Worm (Caenorhabditis elegans): ENCODE measurements around the gene nhr-234.

Gene nhr-234

ce11 chrII:12636602-12637001 lies at the start of gene nhr-234:
nhr-234 (plus strand) TSS chrII:12636678.
- TF ChIP-seq flt-1 (GFP tag; IDR thresholded peaks at IDR 0.05): no peak
- TF ChIP-seq ref-1 (GFP tag; conservative IDR thresholded peaks at IDR 0.05): no peak
- no peak for TF ChIP-seq ztf-29 (GFP tag; IDR thresholded peaks at IDR 0.05)

- TF ChIP-seq T22C8.4 (GFP tag; IDR thresholded peaks at IDR 0.05): peak; percentile 44; the same call in 1 of the 2 replicates
- TF ChIP-seq med-1 (GFP tag; optimal IDR thresholded peaks at IDR 0.05; ENCODE audit: insufficient read depth): no peak
Observed at ce11 chrII:12603667-12604621, 32.5 kb upstream of the nhr-234 start, which contains the start of the genes ceh-100 and lips-15. ceh-100 (minus strand) TSS chrII:12603680. lips-15 (plus strand) TSS chrII:12604386.

ce11 chrII:12606108-12606507 lies 30.4 kb upstream of the nhr-234 start:
- TF ChIP-seq tab-1 (GFP tag; IDR thresholded peaks at IDR 0.05) (no peak), cog-1 (tag; optimal IDR thresholded peaks at IDR 0.05) (no peak), med-1 (GFP tag; optimal IDR thresholded peaks at IDR 0.05; ENCODE audit: insufficient read depth) (no peak), T22C8.4 (GFP tag; IDR thresholded peaks at IDR 0.05) (no peak), ztf-23 (GFP tag; IDR thresholded peaks at IDR 0.05) (no peak), klf-2 (GFP tag; conservative IDR thresholded peaks at IDR 0.05) (no peak), ztf-29 (GFP tag; IDR thresholded peaks at IDR 0.05) (no peak), ref-1 (GFP tag; conservative IDR thresholded peaks at IDR 0.05) (no peak), flt-1 (GFP tag; IDR thresholded peaks at IDR 0.05) (no peak)

ce11 chrII:12606900-12607299 lies 29.6 kb upstream of the nhr-234 start, which contains the start of gene Y38E10A.8:
Y38E10A.8 (plus strand) TSS chrII:12607200.
- TF ChIP-seq ztf-23 (GFP tag; IDR thresholded peaks at IDR 0.05) (no peak), flt-1 (GFP tag; IDR thresholded peaks at IDR 0.05) (no peak), med-1 (GFP tag; optimal IDR thresholded peaks at IDR 0.05; ENCODE audit: insufficient read depth) (no peak), ztf-29 (GFP tag; IDR thresholded peaks at IDR 0.05) (no peak), T22C8.4 (GFP tag; IDR thresholded peaks at IDR 0.05) (no peak), klf-2 (GFP tag; conservative IDR thresholded peaks at IDR 0.05) (no peak), ref-1 (GFP tag; conservative IDR thresholded peaks at IDR 0.05) (no peak), cog-1 (tag; optimal IDR thresholded peaks at IDR 0.05) (no peak), tab-1 (GFP tag; IDR thresholded peaks at IDR 0.05) (no peak)

ce11 chrII:12608653-12609052 lies 27.8 kb upstream of the nhr-234 start, which contains the start of gene Y38E10A.9:
Y38E10A.9 (plus strand) TSS chrII:12608953.
- no peak for TF ChIP-seq tab-1 (GFP tag; IDR thresholded peaks at IDR 0.05)
- no peak for TF ChIP-seq klf-2 (GFP tag; conservative IDR thresholded peaks at IDR 0.05)
- TF ChIP-seq cog-1 (tag; optimal IDR thresholded peaks at IDR 0.05): no peak
- TF ChIP-seq T22C8.4 (GFP tag; IDR thresholded peaks at IDR 0.05): no peak
- no peak for TF ChIP-seq med-1 (GFP tag; optimal IDR thresholded peaks at IDR 0.05; ENCODE audit: insufficient read depth)
- no peak for TF ChIP-seq ztf-23 (GFP tag; IDR thresholded peaks at IDR 0.05)
- TF ChIP-seq flt-1 (GFP tag; IDR thresholded peaks at IDR 0.05): no peak

- TF ChIP-seq ztf-23 (GFP tag; IDR thresholded peaks at IDR 0.05): no peak
- no peak for TF ChIP-seq med-1 (GFP tag; optimal IDR thresholded peaks at IDR 0.05; ENCODE audit: insufficient read depth)
- no peak for TF ChIP-seq flt-1 (GFP tag; IDR thresholded peaks at IDR 0.05)
- TF ChIP-seq T22C8.4 (GFP tag; IDR thresholded peaks at IDR 0.05): no peak
Observed at ce11 chrII:12612218-12612617, 24.3 kb upstream of the nhr-234 start, which contains the start of gene nspe-4. nspe-4 (plus strand) TSS chrII:12612518.

- TF ChIP-seq tab-1 (GFP tag; IDR thresholded peaks at IDR 0.05) (no peak), ztf-29 (GFP tag; IDR thresholded peaks at IDR 0.05) (no peak), klf-2 (GFP tag; conservative IDR thresholded peaks at IDR 0.05) (no peak), ref-1 (GFP tag; conservative IDR thresholded peaks at IDR 0.05) (no peak), T22C8.4 (GFP tag; IDR thresholded peaks at IDR 0.05) (no peak), ztf-23 (GFP tag; IDR thresholded peaks at IDR 0.05) (no peak), cog-1 (tag; optimal IDR thresholded peaks at IDR 0.05) (no peak), flt-1 (GFP tag; IDR thresholded peaks at IDR 0.05) (no peak), med-1 (GFP tag; optimal IDR thresholded peaks at IDR 0.05; ENCODE audit: insufficient read depth) (no peak)
Observed at ce11 chrII:12615413-12615812, 21.1 kb upstream of the nhr-234 start.

- TF ChIP-seq ref-1 (GFP tag; conservative IDR thresholded peaks at IDR 0.05): no peak
- TF ChIP-seq cog-1 (tag; optimal IDR thresholded peaks at IDR 0.05): no peak
- no peak for TF ChIP-seq klf-2 (GFP tag; conservative IDR thresholded peaks at IDR 0.05)
- no peak for TF ChIP-seq tab-1 (GFP tag; IDR thresholded peaks at IDR 0.05)
- no peak for TF ChIP-seq T22C8.4 (GFP tag; IDR thresholded peaks at IDR 0.05)
- TF ChIP-seq flt-1 (GFP tag; IDR thresholded peaks at IDR 0.05): no peak
Observed at ce11 chrII:12616081-12616480, 20.4 kb upstream of the nhr-234 start, which contains the start of gene nspe-6. nspe-6 (minus strand) TSS chrII:12616181.

- TF ChIP-seq T22C8.4 (GFP tag; IDR thresholded peaks at IDR 0.05) (no peak), flt-1 (GFP tag; IDR thresholded peaks at IDR 0.05) (no peak), med-1 (GFP tag; optimal IDR thresholded peaks at IDR 0.05; ENCODE audit: insufficient read depth) (no peak), tab-1 (GFP tag; IDR thresholded peaks at IDR 0.05) (no peak), cog-1 (tag; optimal IDR thresholded peaks at IDR 0.05) (no peak), ztf-23 (GFP tag; IDR thresholded peaks at IDR 0.05) (no peak), ref-1 (GFP tag; conservative IDR thresholded peaks at IDR 0.05) (no peak), klf-2 (GFP tag; conservative IDR thresholded peaks at IDR 0.05) (no peak), ztf-29 (GFP tag; IDR thresholded peaks at IDR 0.05) (no peak)
Observed at ce11 chrII:12617586-12617985, 18.9 kb upstream of the nhr-234 start, which contains the start of gene nspe-3. nspe-3 (plus strand) TSS chrII:12617886.

ce11 chrII:12619288-12619687 lies 17.2 kb upstream of the nhr-234 start, which contains the start of gene nspe-2:
nspe-2 (minus strand) TSS chrII:12619388.
- TF ChIP-seq med-1 (GFP tag; optimal IDR thresholded peaks at IDR 0.05; ENCODE audit: insufficient read depth): no peak
- TF ChIP-seq klf-2 (GFP tag; conservative IDR thresholded peaks at IDR 0.05): no peak
- no peak for TF ChIP-seq tab-1 (GFP tag; IDR thresholded peaks at IDR 0.05)
- no peak for TF ChIP-seq ztf-23 (GFP tag; IDR thresholded peaks at IDR 0.05)
- no peak for TF ChIP-seq cog-1 (tag; optimal IDR thresholded peaks at IDR 0.05)
- TF ChIP-seq T22C8.4 (GFP tag; IDR thresholded peaks at IDR 0.05): no peak
- no peak for TF ChIP-seq flt-1 (GFP tag; IDR thresholded peaks at IDR 0.05)
- TF ChIP-seq ref-1 (GFP tag; conservative IDR thresholded peaks at IDR 0.05): no peak
- no peak for TF ChIP-seq ztf-29 (GFP tag; IDR thresholded peaks at IDR 0.05)

Measured in whole organism, midembryonic.